Worm (Caenorhabditis elegans) whole organism, midembryonic: ENCODE results near the gene nhr-183.

Experiments used
- T22C8.4 ChIP-seq: fragments of 200-800 bp; sonication (Bioruptor generic); IDR thresholded peaks from 2 replicates; pipeline ENCODE4 v1.3.6; 2022; ENCODE audit warnings: missing genetic modification characterization, missing compliant biosample characterization
- cog-1 ChIP-seq: sonication (generic microtip); optimal IDR thresholded peaks from 2 replicates; lab custom pipeline; 2016; ENCODE audit warnings: missing genetic modification characterization, missing compliant biosample characterization
- flt-1 ChIP-seq: fragments of 200-800 bp; sonication (Bioruptor generic); IDR thresholded peaks from 2 replicates; pipeline ENCODE4 v1.3.6; 2022; ENCODE audit warnings: missing genetic modification characterization, missing compliant biosample characterization
- klf-2 ChIP-seq: fragments of 200-800 bp; sonication (Bioruptor generic); conservative IDR thresholded peaks from 2 replicates; pipeline ENCODE4 v1.3.6; 2022; ENCODE audit warnings: missing genetic modification reagents, missing genetic modification characterization, missing compliant biosample characterization
- med-1 ChIP-seq: sonication (generic microtip); optimal IDR thresholded peaks from 2 replicates; lab custom pipeline; 2017; ENCODE audit warnings: missing genetic modification characterization, mild to moderate bottlenecking, missing compliant biosample characterization, antibody characterized with exemption, missing genetic modification reagents; ENCODE audit not compliant: insufficient read depth
- ref-1 ChIP-seq: fragments of 200-800 bp; sonication (Bioruptor generic); conservative IDR thresholded peaks from 2 replicates; pipeline ENCODE4 v1.3.6; 2022; ENCODE audit warnings: missing genetic modification reagents, missing genetic modification characterization, missing compliant biosample characterization
- tab-1 ChIP-seq: fragments of 200-800 bp; sonication (Bioruptor generic); IDR thresholded peaks from 2 replicates; pipeline ENCODE4 v1.3.6; 2022; ENCODE audit warnings: missing genetic modification characterization, missing compliant biosample characterization
- ztf-23 ChIP-seq: fragments of 200-800 bp; sonication (Bioruptor generic); IDR thresholded peaks from 2 replicates; pipeline ENCODE4 v1.3.6; 2022; ENCODE audit warnings: missing genetic modification reagents, missing genetic modification characterization, missing compliant biosample characterization
- ztf-29 ChIP-seq: fragments of 200-800 bp; sonication (Bioruptor generic); IDR thresholded peaks from 2 replicates; pipeline ENCODE4 v1.3.6; 2022; ENCODE audit warnings: missing genetic modification reagents, missing genetic modification characterization, missing compliant biosample characterization

The nhr-183 gene

ce11 chrV:2278543-2278942, 14.1 kb upstream of the nhr-183 start, which contains the start of gene fbxa-137:
Gene fbxa-137, plus strand, starts transcription at chrV:2278816.
- TF ChIP-seq tab-1 (GFP tag; lab: Robert Waterston, UW) (no peak), klf-2 (GFP tag; lab: Robert Waterston, UW) (no peak), T22C8.4 (GFP tag; lab: Robert Waterston, UW) (no peak), ztf-23 (no peak), med-1 (GFP tag; lab: Kevin White, UChicago) (no peak), cog-1 (tag; lab: Kevin White, UChicago) (peak; percentile 67), ztf-29 (GFP tag; lab: Robert Waterston, UW) (no peak)

ce11 chrV:2278052-2278451, 13.6 kb upstream of the nhr-183 start, which contains the start of gene nhr-59:
Gene nhr-59, minus strand, starts transcription at chrV:2278265.
- TF ChIP-seq tab-1 (GFP tag; lab: Robert Waterston, UW) = no peak
- TF ChIP-seq med-1 (GFP tag; lab: Kevin White, UChicago) = no peak
- no peak for TF ChIP-seq ztf-29 (GFP tag; lab: Robert Waterston, UW)
- TF ChIP-seq ztf-23 = no peak
- TF ChIP-seq flt-1 = no peak
- TF ChIP-seq ref-1 (GFP tag; lab: Robert Waterston, UW) = no peak
- TF ChIP-seq klf-2 (GFP tag; lab: Robert Waterston, UW) = no peak
- TF ChIP-seq cog-1 (tag; lab: Kevin White, UChicago) = no peak
- no peak for TF ChIP-seq T22C8.4 (GFP tag; lab: Robert Waterston, UW)

ce11 chrV:2277260-2277659, 12.8 kb upstream of the nhr-183 start:
- TF ChIP-seq ztf-29 (GFP tag; lab: Robert Waterston, UW) = no peak
- TF ChIP-seq klf-2 (GFP tag; lab: Robert Waterston, UW) = no peak
- TF ChIP-seq flt-1 = no peak
- TF ChIP-seq ztf-23 = no peak
- no peak for TF ChIP-seq med-1 (GFP tag; lab: Kevin White, UChicago)
- TF ChIP-seq tab-1 (GFP tag; lab: Robert Waterston, UW) = no peak
- no peak for TF ChIP-seq cog-1 (tag; lab: Kevin White, UChicago)
- TF ChIP-seq T22C8.4 (GFP tag; lab: Robert Waterston, UW) = no peak
- TF ChIP-seq ref-1 (GFP tag; lab: Robert Waterston, UW) = no peak

- no peak for TF ChIP-seq ztf-23
- TF ChIP-seq klf-2 (GFP tag; lab: Robert Waterston, UW) = no peak
- TF ChIP-seq flt-1 = no peak
- no peak for TF ChIP-seq cog-1 (tag; lab: Kevin White, UChicago)
- no peak for TF ChIP-seq med-1 (GFP tag; lab: Kevin White, UChicago)
- no peak for TF ChIP-seq tab-1 (GFP tag; lab: Robert Waterston, UW)
- no peak for TF ChIP-seq ztf-29 (GFP tag; lab: Robert Waterston, UW)
- no peak for TF ChIP-seq T22C8.4 (GFP tag; lab: Robert Waterston, UW)
Measured at ce11 chrV:2274253-2274892, 9.9 kb upstream of the nhr-183 start, which contains the start of the genes Y5H2A.4 and abu-4. Gene Y5H2A.4, minus strand, starts transcription at chrV:2274353. Gene abu-4, plus strand, starts transcription at chrV:2274842.

- TF ChIP-seq klf-2 (GFP tag; lab: Robert Waterston, UW) = no peak
- TF ChIP-seq ztf-23 = no peak
- no peak for TF ChIP-seq cog-1 (tag; lab: Kevin White, UChicago)
- TF ChIP-seq tab-1 (GFP tag; lab: Robert Waterston, UW) = no peak
- TF ChIP-seq med-1 (GFP tag; lab: Kevin White, UChicago) = no peak
- TF ChIP-seq T22C8.4 (GFP tag; lab: Robert Waterston, UW) = no peak
- no peak for TF ChIP-seq ztf-29 (GFP tag; lab: Robert Waterston, UW)
- no peak for TF ChIP-seq flt-1
- no peak for TF ChIP-seq ref-1 (GFP tag; lab: Robert Waterston, UW)
Measured at ce11 chrV:2271750-2272149, 7.3 kb upstream of the nhr-183 start, which contains the start of gene Y5H2A.1. Gene Y5H2A.1, minus strand, starts transcription at chrV:2271850.

- TF ChIP-seq cog-1 (tag; lab: Kevin White, UChicago) = no peak
- TF ChIP-seq ztf-23 = no peak
- no peak for TF ChIP-seq ztf-29 (GFP tag; lab: Robert Waterston, UW)
- no peak for TF ChIP-seq ref-1 (GFP tag; lab: Robert Waterston, UW)
- TF ChIP-seq med-1 (GFP tag; lab: Kevin White, UChicago) = no peak
- no peak for TF ChIP-seq T22C8.4 (GFP tag; lab: Robert Waterston, UW)
- TF ChIP-seq flt-1 = no peak
- no peak for TF ChIP-seq klf-2 (GFP tag; lab: Robert Waterston, UW)
- TF ChIP-seq tab-1 (GFP tag; lab: Robert Waterston, UW) = no peak
Measured at ce11 chrV:2266958-2267357, 2.5 kb upstream of the nhr-183 start, which contains the start of gene nhr-275. Gene nhr-275, minus strand, starts transcription at chrV:2267058.

ce11 chrV:2264925-2265324, 491 bp upstream of the nhr-183 start:
- TF ChIP-seq ztf-23 (no peak), med-1 (GFP tag; lab: Kevin White, UChicago) (no peak), ref-1 (GFP tag; lab: Robert Waterston, UW) (no peak), tab-1 (GFP tag; lab: Robert Waterston, UW) (no peak), ztf-29 (GFP tag; lab: Robert Waterston, UW) (no peak), klf-2 (GFP tag; lab: Robert Waterston, UW) (no peak), cog-1 (tag; lab: Kevin White, UChicago) (no peak), T22C8.4 (GFP tag; lab: Robert Waterston, UW) (no peak), flt-1 (no peak)

- TF ChIP-seq med-1 (GFP tag; lab: Kevin White, UChicago) (no peak), flt-1 (no peak), ref-1 (GFP tag; lab: Robert Waterston, UW) (no peak), ztf-29 (GFP tag; lab: Robert Waterston, UW) (no peak)
Measured at ce11 chrV:2260660-2261059, 3.8 kb downstream of the nhr-183 start, which contains the start of gene F41B5.12. Gene F41B5.12, plus strand, starts transcription at chrV:2260960.

- TF ChIP-seq cog-1 (tag; lab: Kevin White, UChicago) (no peak), ztf-29 (GFP tag; lab: Robert Waterston, UW) (no peak), med-1 (GFP tag; lab: Kevin White, UChicago) (no peak), klf-2 (GFP tag; lab: Robert Waterston, UW) (no peak), T22C8.4 (GFP tag; lab: Robert Waterston, UW) (no peak), flt-1 (no peak), tab-1 (GFP tag; lab: Robert Waterston, UW) (no peak), ztf-23 (no peak), ref-1 (GFP tag; lab: Robert Waterston, UW) (no peak)
Measured at ce11 chrV:2259750-2260149, 4.7 kb downstream of the nhr-183 start, which contains the start of gene nhr-182. Gene nhr-182, minus strand, starts transcription at chrV:2259927.
